Worm (Caenorhabditis elegans): ENCODE data around the gene cut-5.

cut-5 gene

DNA sequence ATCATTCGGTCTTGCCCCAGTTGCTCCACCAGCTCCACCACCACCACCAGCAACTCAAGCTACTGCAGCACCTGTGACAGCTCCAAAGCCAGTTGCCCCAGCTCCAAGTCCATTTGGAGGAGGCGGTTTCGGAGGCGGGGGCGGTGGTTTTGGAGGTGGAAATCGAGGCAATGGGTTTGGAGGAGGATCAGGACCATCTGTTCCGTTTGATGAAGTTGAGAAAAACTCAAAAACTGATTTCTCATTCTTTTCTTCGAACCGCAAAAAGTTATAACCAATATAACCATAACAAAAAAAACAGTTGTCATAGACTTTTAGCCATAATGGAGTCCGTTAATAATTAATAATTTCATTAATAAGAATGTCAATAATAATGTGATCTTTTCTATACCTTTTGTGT, 16.6 kb downstream of the cut-5 start:
- no peak for TF ChIP-seq dmd-4 (tag; optimal IDR thresholded peaks at IDR 0.05; ENCODE audit: borderline replicate concordance)
- no peak for TF ChIP-seq hlh-15 (tag; optimal IDR thresholded peaks at IDR 0.05)
- no peak for TF ChIP-seq fax-1 (tag; optimal IDR thresholded peaks at IDR 0.05)
- no peak for TF ChIP-seq tbx-2 (tag; optimal IDR thresholded peaks at IDR 0.05)
- TF ChIP-seq ttx-3 (tag; optimal IDR thresholded peaks at IDR 0.05), result no peak
- TF ChIP-seq fkh-6 (tag; optimal IDR thresholded peaks at IDR 0.05), result no peak

DNA sequence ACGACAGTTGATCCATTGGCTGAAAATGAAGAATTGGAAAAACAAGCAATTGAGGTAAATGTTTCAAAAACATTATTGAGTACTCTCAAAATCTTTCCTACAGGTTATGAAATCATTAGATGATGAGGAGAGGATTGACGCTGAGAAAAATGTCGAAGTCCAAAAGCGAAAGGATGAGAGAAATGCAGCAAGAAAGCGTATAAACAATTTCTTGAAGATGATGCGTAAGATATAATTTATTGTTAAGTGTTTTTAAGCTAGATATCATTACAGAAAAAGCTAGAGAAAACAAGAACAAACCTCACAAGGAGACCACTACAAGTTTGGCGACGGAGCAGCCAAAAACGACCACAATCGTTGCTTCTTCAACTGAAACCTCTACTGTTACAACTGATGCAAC, 18.3 kb downstream of the cut-5 start:
- TF ChIP-seq C08G9.2 (tag; optimal IDR thresholded peaks at IDR 0.05) (no peak), eyg-1 (tag; optimal IDR thresholded peaks at IDR 0.05) (no peak), K09A11.1 (tag; optimal IDR thresholded peaks at IDR 0.05; ENCODE audit: insufficient read depth) (no peak), unc-3 (GFP tag; conservative IDR thresholded peaks at IDR 0.05) (no peak), unc-3 (tag; optimal IDR thresholded peaks at IDR 0.05) (no peak), ceh-19 (GFP tag; optimal IDR thresholded peaks at IDR 0.05) (no peak), unc-86 (tag; optimal IDR thresholded peaks at IDR 0.05) (no peak), ceh-18 (tag; optimal IDR thresholded peaks at IDR 0.05) (no peak), pha-4 (tag; optimal IDR thresholded peaks at IDR 0.05) (no peak), ets-4 (tag; optimal IDR thresholded peaks at IDR 0.05) (no peak), ceh-24 (tag; optimal IDR thresholded peaks at IDR 0.05) (no peak), sox-4 (tag; optimal IDR thresholded peaks at IDR 0.05) (no peak)

DNA sequence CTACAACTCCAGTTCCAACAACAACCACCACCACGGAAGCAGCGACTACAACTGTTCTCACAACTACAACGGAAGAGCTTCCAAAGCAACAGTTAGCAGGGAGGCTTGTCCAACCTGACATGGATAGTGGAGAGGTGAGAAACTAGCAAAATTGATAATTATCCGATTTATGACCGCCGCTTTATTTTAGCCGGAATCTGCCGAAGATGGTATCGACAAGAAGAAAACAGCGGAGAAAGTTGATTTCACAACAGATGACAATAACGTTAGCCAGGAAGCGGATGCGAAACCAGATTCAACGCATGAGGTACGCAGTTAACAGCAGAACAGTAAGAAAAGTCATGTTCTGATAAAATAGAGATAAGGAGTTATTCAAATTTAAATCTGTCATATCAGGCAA, 19.6 kb downstream of the cut-5 start:
- TF ChIP-seq nhr-11 (tag; optimal IDR thresholded peaks at IDR 0.05) (no peak), mec-3 (tag; optimal IDR thresholded peaks at IDR 0.05; ENCODE audit: borderline replicate concordance) (no peak), pat-9 (tag; optimal IDR thresholded peaks at IDR 0.05) (no peak)

DNA sequence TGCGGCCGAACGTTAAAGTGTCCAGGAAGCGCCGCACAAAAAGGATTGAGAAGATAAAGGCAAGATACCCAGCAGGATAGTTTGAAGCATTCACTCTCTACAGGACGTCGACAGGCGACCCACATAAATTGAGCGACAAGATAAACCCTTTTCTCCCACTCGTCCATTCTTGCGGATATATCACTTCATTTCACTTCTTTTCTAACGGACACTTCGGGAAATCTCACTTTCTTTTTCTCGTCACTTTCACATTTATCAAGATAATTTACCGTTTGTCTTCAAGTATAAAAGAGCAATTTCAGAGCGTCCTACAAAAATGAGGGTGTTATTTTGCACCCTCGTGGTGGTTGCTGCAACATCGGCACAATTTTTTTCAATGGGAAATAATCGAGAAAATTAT, 20.4 kb downstream of the cut-5 start, which contains the start of gene R07E3.6:
Gene R07E3.6, plus strand, starts transcription at position 158 of the 400 bp plus-strand sequence.
- TF ChIP-seq pha-4 (tag; optimal IDR thresholded peaks at IDR 0.05) (no peak), K09A11.1 (tag; optimal IDR thresholded peaks at IDR 0.05; ENCODE audit: insufficient read depth) (no peak), ceh-22 (tag; optimal IDR thresholded peaks at IDR 0.05) (no peak), ceh-30 (tag; optimal IDR thresholded peaks at IDR 0.05) (no peak), ceh-18 (tag; optimal IDR thresholded peaks at IDR 0.05) (no peak)

DNA sequence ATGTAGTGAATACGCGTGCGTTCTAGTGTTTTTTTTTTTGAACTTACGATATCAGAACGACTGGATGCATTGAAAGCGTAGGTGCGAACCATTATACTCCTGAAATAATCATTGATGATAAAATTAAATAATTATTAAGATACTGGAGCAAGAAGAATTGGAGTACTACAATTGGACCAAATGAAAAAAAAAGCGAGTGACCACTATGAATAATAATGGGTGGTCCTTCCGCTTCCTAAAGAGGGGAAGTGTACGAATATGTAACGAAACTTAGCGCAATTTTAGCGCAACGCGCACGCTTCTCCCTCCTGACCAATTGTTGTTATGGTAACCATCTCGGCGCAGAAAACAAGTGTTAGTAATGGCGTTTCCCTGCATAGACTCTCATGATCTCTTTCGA, 22.1 kb downstream of the cut-5 start, which contains the start of gene F41E7.9:
Gene F41E7.9, minus strand, starts transcription at position 101 of the 400 bp plus-strand sequence.
- TF ChIP-seq syd-9 (tag; optimal IDR thresholded peaks at IDR 0.05) (no peak), ceh-45 (GFP tag; IDR thresholded peaks at IDR 0.05) (no peak), hlh-30 (tag; optimal IDR thresholded peaks at IDR 0.05; ENCODE audit: insufficient read depth) (no peak), hlh-8 (tag; optimal IDR thresholded peaks at IDR 0.05) (no peak), gmeb-2 (tag; optimal IDR thresholded peaks at IDR 0.05) (no peak)

DNA sequence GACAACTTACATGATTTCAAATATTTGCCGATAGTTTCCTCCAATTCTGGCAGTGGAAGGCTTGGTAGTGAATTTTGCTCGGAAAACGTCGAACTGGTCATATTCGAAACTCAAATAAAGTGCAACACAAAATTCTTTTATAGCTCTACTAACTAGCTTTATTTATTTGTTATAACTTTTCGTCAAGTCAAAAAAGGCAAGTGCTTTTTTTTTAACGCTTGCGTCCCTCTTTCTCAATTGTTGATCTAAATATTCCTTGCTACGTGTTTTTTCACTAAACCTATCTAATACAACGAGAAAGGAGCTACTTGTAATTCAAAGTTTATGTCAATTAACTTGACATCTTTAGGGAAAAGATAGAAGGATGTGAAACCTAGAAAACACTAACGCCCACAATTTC, 27.6 kb downstream of the cut-5 start, which contains the start of gene F41E7.6:
Gene F41E7.6, minus strand, starts transcription at position 101 of the 400 bp plus-strand sequence.
- TF ChIP-seq hlh-30 (tag; optimal IDR thresholded peaks at IDR 0.05; ENCODE audit: insufficient read depth) (no peak), elt-2 (tag; optimal IDR thresholded peaks at IDR 0.05) (no peak)

DNA sequence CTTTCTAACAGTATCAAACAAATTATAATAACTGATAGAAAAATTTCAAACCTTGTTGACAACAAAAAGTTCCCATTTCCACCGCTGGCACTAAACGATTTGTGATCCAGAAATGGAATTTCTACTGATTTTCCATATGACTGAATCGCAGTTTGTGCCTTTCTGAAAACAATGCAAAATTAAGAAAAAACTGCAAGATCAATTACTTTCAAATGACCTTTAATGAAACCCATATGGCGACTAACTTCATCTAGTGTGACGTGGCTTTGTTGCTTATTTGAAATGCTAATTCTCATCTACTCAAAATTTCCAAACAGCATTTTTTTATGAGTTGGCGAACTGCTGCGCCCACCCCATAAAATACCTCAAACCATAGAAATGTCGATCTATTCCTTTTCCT, 30.5 kb downstream of the cut-5 start, which contains the start of gene F41E7.7:
Gene F41E7.7, plus strand, starts transcription at position 301 of the 400 bp plus-strand sequence.
- no peak for TF ChIP-seq ahr-1 (tag; optimal IDR thresholded peaks at IDR 0.05)
- TF ChIP-seq sdc-2 (tag; optimal IDR thresholded peaks at IDR 0.05), result no peak
- no peak for TF ChIP-seq hlh-30 (tag; optimal IDR thresholded peaks at IDR 0.05; ENCODE audit: insufficient read depth)
- no peak for TF ChIP-seq dmd-4 (tag; optimal IDR thresholded peaks at IDR 0.05; ENCODE audit: borderline replicate concordance)
- TF ChIP-seq odd-2 (tag; optimal IDR thresholded peaks at IDR 0.05), result no peak
- no peak for TF ChIP-seq gmeb-2 (tag; optimal IDR thresholded peaks at IDR 0.05)
- no peak for TF ChIP-seq hlh-6 (tag; optimal IDR thresholded peaks at IDR 0.05)
- no peak for TF ChIP-seq che-1 (tag; optimal IDR thresholded peaks at IDR 0.05)
- TF ChIP-seq ttx-3 (tag; optimal IDR thresholded peaks at IDR 0.05), result no peak
- TF ChIP-seq ceh-2 (tag; optimal IDR thresholded peaks at IDR 0.05), result no peak
- TF ChIP-seq fax-1 (tag; optimal IDR thresholded peaks at IDR 0.05), result no peak
- no peak for TF ChIP-seq unc-86 (tag; optimal IDR thresholded peaks at IDR 0.05)
- TF ChIP-seq ref-2 (tag; optimal IDR thresholded peaks at IDR 0.05), result no peak
- no peak for TF ChIP-seq Y22D7AL.16 (tag; optimal IDR thresholded peaks at IDR 0.05)
- no peak for TF ChIP-seq hlh-15 (tag; optimal IDR thresholded peaks at IDR 0.05)
- no peak for TF ChIP-seq unc-3 (GFP tag; conservative IDR thresholded peaks at IDR 0.05)
- TF ChIP-seq unc-3 (tag; optimal IDR thresholded peaks at IDR 0.05), result no peak
- TF ChIP-seq madf-2 (tag; optimal IDR thresholded peaks at IDR 0.05), result no peak
- no peak for TF ChIP-seq ceh-9 (tag; optimal IDR thresholded peaks at IDR 0.05)
